Worm (Caenorhabditis elegans) whole organism, midembryonic: ENCODE data around the gene cyp-33C5.

ENCODE experiments used
- T22C8.4 ChIP-seq: fragments of 200-800 bp; sonication (Bioruptor generic); IDR thresholded peaks from 2 replicates; pipeline ENCODE4 v1.3.6; 2022; ENCODE audit warnings: missing genetic modification characterization, missing compliant biosample characterization
- cog-1 ChIP-seq: sonication (generic microtip); optimal IDR thresholded peaks from 2 replicates; lab custom pipeline; 2016; ENCODE audit warnings: missing genetic modification characterization, missing compliant biosample characterization
- flt-1 ChIP-seq: fragments of 200-800 bp; sonication (Bioruptor generic); IDR thresholded peaks from 2 replicates; pipeline ENCODE4 v1.3.6; 2022; ENCODE audit warnings: missing genetic modification characterization, missing compliant biosample characterization
- klf-2 ChIP-seq: fragments of 200-800 bp; sonication (Bioruptor generic); conservative IDR thresholded peaks from 2 replicates; pipeline ENCODE4 v1.3.6; 2022; ENCODE audit warnings: missing genetic modification reagents, missing genetic modification characterization, missing compliant biosample characterization
- med-1 ChIP-seq: sonication (generic microtip); optimal IDR thresholded peaks from 2 replicates; lab custom pipeline; 2017; ENCODE audit warnings: missing genetic modification characterization, mild to moderate bottlenecking, missing compliant biosample characterization, antibody characterized with exemption, missing genetic modification reagents; ENCODE audit not compliant: insufficient read depth
- ref-1 ChIP-seq: fragments of 200-800 bp; sonication (Bioruptor generic); conservative IDR thresholded peaks from 2 replicates; pipeline ENCODE4 v1.3.6; 2022; ENCODE audit warnings: missing genetic modification reagents, missing genetic modification characterization, missing compliant biosample characterization
- tab-1 ChIP-seq: fragments of 200-800 bp; sonication (Bioruptor generic); IDR thresholded peaks from 2 replicates; pipeline ENCODE4 v1.3.6; 2022; ENCODE audit warnings: missing genetic modification characterization, missing compliant biosample characterization
- ztf-23 ChIP-seq: fragments of 200-800 bp; sonication (Bioruptor generic); IDR thresholded peaks from 2 replicates; pipeline ENCODE4 v1.3.6; 2022; ENCODE audit warnings: missing genetic modification reagents, missing genetic modification characterization, missing compliant biosample characterization
- ztf-29 ChIP-seq: fragments of 200-800 bp; sonication (Bioruptor generic); IDR thresholded peaks from 2 replicates; pipeline ENCODE4 v1.3.6; 2022; ENCODE audit warnings: missing genetic modification reagents, missing genetic modification characterization, missing compliant biosample characterization

The cyp-33C5 gene

ce11 chrV:2214428-2215038, 30.3 kb upstream of the cyp-33C5 start, which contains the start of gene nhr-184:
Gene nhr-184 (minus strand): TSS chrV:2214478.
- TF ChIP-seq ztf-23 (GFP tag; lab: Robert Waterston, UW) (no peak), T22C8.4 (GFP tag; lab: Robert Waterston, UW) (no peak), tab-1 (GFP tag; lab: Robert Waterston, UW) (no peak), ztf-29 (GFP tag; lab: Robert Waterston, UW) (no peak), cog-1 (no peak), med-1 (GFP tag; lab: Kevin White, UChicago) (no peak), klf-2 (no peak), flt-1 (GFP tag; lab: Robert Waterston, UW) (no peak), ref-1 (GFP tag; lab: Robert Waterston, UW) (no peak)

ce11 chrV:2215352-2215751, 29.5 kb upstream of the cyp-33C5 start, which contains the start of gene nstp-8:
Gene nstp-8 (plus strand): TSS chrV:2215652.
- TF ChIP-seq klf-2 = no peak
- no peak for TF ChIP-seq T22C8.4 (GFP tag; lab: Robert Waterston, UW)
- no peak for TF ChIP-seq ztf-23 (GFP tag; lab: Robert Waterston, UW)
- no peak for TF ChIP-seq cog-1

- no peak for TF ChIP-seq klf-2
- no peak for TF ChIP-seq ref-1 (GFP tag; lab: Robert Waterston, UW)
- no peak for TF ChIP-seq flt-1 (GFP tag; lab: Robert Waterston, UW)
- no peak for TF ChIP-seq med-1 (GFP tag; lab: Kevin White, UChicago)
- TF ChIP-seq T22C8.4 (GFP tag; lab: Robert Waterston, UW) = no peak
- TF ChIP-seq ztf-23 (GFP tag; lab: Robert Waterston, UW) = no peak
- TF ChIP-seq tab-1 (GFP tag; lab: Robert Waterston, UW) = no peak
- no peak for TF ChIP-seq ztf-29 (GFP tag; lab: Robert Waterston, UW)
- no peak for TF ChIP-seq cog-1
Observed at ce11 chrV:2216927-2217326, 27.9 kb upstream of the cyp-33C5 start.

ce11 chrV:2218803-2219202, 26.0 kb upstream of the cyp-33C5 start, which contains the start of gene nhr-56:
Gene nhr-56 (plus strand): TSS chrV:2219004.
- no peak for TF ChIP-seq ztf-29 (GFP tag; lab: Robert Waterston, UW)
- no peak for TF ChIP-seq med-1 (GFP tag; lab: Kevin White, UChicago)
- TF ChIP-seq ref-1 (GFP tag; lab: Robert Waterston, UW) = no peak
- TF ChIP-seq ztf-23 (GFP tag; lab: Robert Waterston, UW) = no peak
- no peak for TF ChIP-seq flt-1 (GFP tag; lab: Robert Waterston, UW)
- no peak for TF ChIP-seq tab-1 (GFP tag; lab: Robert Waterston, UW)
- TF ChIP-seq klf-2 = no peak
- TF ChIP-seq T22C8.4 (GFP tag; lab: Robert Waterston, UW) = no peak
- no peak for TF ChIP-seq cog-1

ce11 chrV:2221764-2222163, 23.0 kb upstream of the cyp-33C5 start, which contains the start of gene nhr-128:
Gene nhr-128 (plus strand): TSS chrV:2222064.
- TF ChIP-seq klf-2 = no peak
- TF ChIP-seq ref-1 (GFP tag; lab: Robert Waterston, UW) = no peak
- no peak for TF ChIP-seq ztf-23 (GFP tag; lab: Robert Waterston, UW)
- no peak for TF ChIP-seq cog-1
- TF ChIP-seq T22C8.4 (GFP tag; lab: Robert Waterston, UW) = no peak
- no peak for TF ChIP-seq med-1 (GFP tag; lab: Kevin White, UChicago)

ce11 chrV:2225130-2225529, 19.7 kb upstream of the cyp-33C5 start, which contains the start of gene nhr-103:
Gene nhr-103 (plus strand): TSS chrV:2225430.
- TF ChIP-seq ztf-23 (GFP tag; lab: Robert Waterston, UW) (no peak), med-1 (GFP tag; lab: Kevin White, UChicago) (no peak), ztf-29 (GFP tag; lab: Robert Waterston, UW) (no peak), klf-2 (no peak), tab-1 (GFP tag; lab: Robert Waterston, UW) (no peak)

- no peak for TF ChIP-seq tab-1 (GFP tag; lab: Robert Waterston, UW)
- no peak for TF ChIP-seq ztf-29 (GFP tag; lab: Robert Waterston, UW)
- no peak for TF ChIP-seq flt-1 (GFP tag; lab: Robert Waterston, UW)
- TF ChIP-seq med-1 (GFP tag; lab: Kevin White, UChicago) = no peak
- no peak for TF ChIP-seq ztf-23 (GFP tag; lab: Robert Waterston, UW)
- TF ChIP-seq T22C8.4 (GFP tag; lab: Robert Waterston, UW) = no peak
- no peak for TF ChIP-seq cog-1
- no peak for TF ChIP-seq klf-2
- no peak for TF ChIP-seq ref-1 (GFP tag; lab: Robert Waterston, UW)
Observed at ce11 chrV:2226903-2227302, 17.9 kb upstream of the cyp-33C5 start, which contains the start of gene nhr-18. Gene nhr-18 (plus strand): TSS chrV:2227203.

- TF ChIP-seq ztf-23 (GFP tag; lab: Robert Waterston, UW) = no peak
- no peak for TF ChIP-seq tab-1 (GFP tag; lab: Robert Waterston, UW)
- no peak for TF ChIP-seq ztf-29 (GFP tag; lab: Robert Waterston, UW)
- no peak for TF ChIP-seq med-1 (GFP tag; lab: Kevin White, UChicago)
- TF ChIP-seq cog-1 = no peak
- no peak for TF ChIP-seq T22C8.4 (GFP tag; lab: Robert Waterston, UW)
- no peak for TF ChIP-seq klf-2
- no peak for TF ChIP-seq ref-1 (GFP tag; lab: Robert Waterston, UW)
- TF ChIP-seq flt-1 (GFP tag; lab: Robert Waterston, UW) = no peak
Observed at ce11 chrV:2228781-2229180, 16.0 kb upstream of the cyp-33C5 start, which contains the start of gene nhr-126. Gene nhr-126 (plus strand): TSS chrV:2229081.

- TF ChIP-seq tab-1 (GFP tag; lab: Robert Waterston, UW) (no peak), ztf-23 (GFP tag; lab: Robert Waterston, UW) (no peak)
Observed at ce11 chrV:2230912-2231311, 13.9 kb upstream of the cyp-33C5 start, which contains the start of gene nhr-134. Gene nhr-134 (plus strand): TSS chrV:2231223.

ce11 chrV:2233177-2233576, 11.6 kb upstream of the cyp-33C5 start, which contains the start of gene nhr-96:
Gene nhr-96 (plus strand): TSS chrV:2233477.
- TF ChIP-seq cog-1 = no peak
- no peak for TF ChIP-seq tab-1 (GFP tag; lab: Robert Waterston, UW)
- no peak for TF ChIP-seq ztf-29 (GFP tag; lab: Robert Waterston, UW)
- no peak for TF ChIP-seq med-1 (GFP tag; lab: Kevin White, UChicago)
